Fruit fly (Drosophila melanogaster): Measurements from ENCODE around the gene Rad17.

dm6 chr3R:14631911-14632310 lies 31.1 kb downstream of the Rad17 start:
- no peak for TF ChIP-seq CG8478 (optimal IDR thresholded peaks at IDR 0.05)
- TF ChIP-seq CTCF (optimal IDR thresholded peaks at IDR 0.05), result no peak

Measured in S2 (cell line).